Worm (Caenorhabditis elegans): ENCODE measurements around the gene srj-9.

DNA sequence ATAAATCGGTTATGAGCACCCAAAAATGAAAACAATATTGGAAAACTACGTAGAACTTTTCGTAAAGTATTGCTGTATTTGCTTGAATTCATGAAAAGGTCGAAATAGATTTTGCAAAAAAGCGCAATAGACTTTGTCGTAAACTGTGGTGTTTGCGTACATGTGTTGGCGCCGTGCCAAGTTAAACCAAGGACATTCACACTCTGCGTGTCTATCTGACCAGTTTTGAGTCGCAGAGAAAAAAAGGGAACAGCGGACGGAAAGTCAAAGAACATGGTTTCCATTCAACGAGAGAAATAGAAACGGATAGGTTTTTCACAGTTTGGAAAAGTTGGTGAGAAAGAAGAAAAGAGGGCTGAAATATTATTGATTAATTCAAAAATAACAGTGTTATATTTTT, 40.7 kb upstream of the srj-9 start:
- TF ChIP-seq B0310.2 (tag; optimal IDR thresholded peaks at IDR 0.05) (no peak), ama-1 (optimal IDR thresholded peaks at IDR 0.05) (no peak), scrt-1 (GFP tag; IDR thresholded peaks at IDR 0.05) (no peak), flt-1 (GFP tag; IDR thresholded peaks at IDR 0.05) (no peak), F13C5.2 (tag; optimal IDR thresholded peaks at IDR 0.05) (no peak), ets-7 (tag; optimal IDR thresholded peaks at IDR 0.05) (no peak), sea-1 (GFP tag; conservative IDR thresholded peaks at IDR 0.05) (no peak), pes-1 (GFP tag; IDR thresholded peaks at IDR 0.05) (no peak), aly-1 (tag; optimal IDR thresholded peaks at IDR 0.05) (no peak), ceh-36 (tag; optimal IDR thresholded peaks at IDR 0.05) (no peak)

Data from whole organism, early embryonic.